Worm (Caenorhabditis elegans) whole organism, L1 larva: ENCODE data around the gene fig-1.

Source experiments
- C16A3.4 ChIP-seq: fragments of 150-350 bp; optimal IDR thresholded peaks from 2 replicates; lab custom pipeline; 2014; ENCODE audit warnings: missing biosample characterization, missing genetic modification characterization
- F16B12.6 ChIP-seq: fragments of 150-350 bp; optimal IDR thresholded peaks from 2 replicates; lab custom pipeline; 2014; ENCODE audit warnings: missing biosample characterization, missing genetic modification characterization
- Y116A8C.19 ChIP-seq: sonication (generic microtip); optimal IDR thresholded peaks from 2 replicates; lab custom pipeline; 2016; ENCODE audit warnings: missing compliant biosample characterization, missing genetic modification characterization, borderline replicate concordance
- alr-1 ChIP-seq: fragments of 200-800 bp; sonication (Bioruptor generic); optimal IDR thresholded peaks from 2 replicates; lab custom pipeline; 2018; ENCODE audit warnings: borderline replicate concordance, mild to moderate bottlenecking, missing genetic modification characterization, missing compliant biosample characterization
- aly-2 ChIP-seq: fragments of 150-350 bp; optimal IDR thresholded peaks from 2 replicates; lab custom pipeline; 2014; ENCODE audit warnings: missing biosample characterization, missing genetic modification characterization
- ama-1 ChIP-seq: fragments of 150-350 bp; optimal IDR thresholded peaks from 2 replicates; lab custom pipeline; 2014
- blmp-1 ChIP-seq: fragments of 150-350 bp; optimal IDR thresholded peaks from 2 replicates; lab custom pipeline; 2014; ENCODE audit warnings: missing biosample characterization, missing genetic modification characterization
- ceh-63 ChIP-seq: fragments of 200-800 bp; sonication (Bioruptor generic); optimal IDR thresholded peaks from 2 replicates; lab custom pipeline; 2018; ENCODE audit warnings: mild to moderate bottlenecking, missing genetic modification characterization, missing compliant biosample characterization
- ceh-82 ChIP-seq, 3 experiments: fragments of 150-350 bp in 1 of 3; sonication (generic microtip) in 2 of 3; optimal IDR thresholded peaks; 2 replicates each; lab custom pipeline; 2014 to 2017; ENCODE audit warnings: missing biosample characterization in 3 of 3, missing genetic modification characterization in 3 of 3
- ceh-88 ChIP-seq: fragments of 200-800 bp; sonication (Bioruptor generic); IDR thresholded peaks from 2 replicates; pipeline ENCODE4 v1.3.6; 2022; ENCODE audit warnings: missing genetic modification characterization, missing compliant biosample characterization
- dpl-1 ChIP-seq, 3 experiments: fragments of 150-350 bp in 2 of 3; sonication (generic microtip) in 1 of 3; optimal IDR thresholded peaks; 2 replicates each; lab custom pipeline; 2014 to 2017; ENCODE audit warnings: missing biosample characterization in 3 of 3, missing genetic modification characterization in 3 of 3, missing genetic modification reagents in 3 of 3
- efl-1 ChIP-seq, 4 experiments: fragments of 150-350 bp; optimal IDR thresholded peaks in 3 of 4; peaks in 1 of 4; 1 replicate in 1 of 4; 2 replicates in 3 of 4; lab custom pipeline; 2014; ENCODE audit warnings: missing biosample characterization in 2 of 4, missing genetic modification characterization in 2 of 4, missing genetic modification reagents in 2 of 4
- efl-3 ChIP-seq: fragments of 200-800 bp; sonication (Bioruptor generic); optimal IDR thresholded peaks from 2 replicates; lab custom pipeline; 2018; ENCODE audit warnings: mild to moderate bottlenecking, missing genetic modification characterization, missing compliant biosample characterization
- egl-27 ChIP-seq, 2 experiments: fragments of 150-350 bp in 1 of 2; sonication (generic microtip); optimal IDR thresholded peaks; 3 replicates each; lab custom pipeline; 2017 to 2018; ENCODE audit warnings: missing biosample characterization in 2 of 2, missing genetic modification characterization in 2 of 2, missing genetic modification reagents in 2 of 2
- ets-5 ChIP-seq: fragments of 200-800 bp; sonication (Bioruptor generic); IDR thresholded peaks from 2 replicates; pipeline ENCODE4 v1.3.6; 2022; ENCODE audit warnings: missing genetic modification characterization, missing compliant biosample characterization
- fkh-4 ChIP-seq: sonication (generic microtip); optimal IDR thresholded peaks from 2 replicates; lab custom pipeline; 2016; ENCODE audit warnings: missing compliant biosample characterization, missing genetic modification characterization, borderline replicate concordance
- fkh-8 ChIP-seq: sonication (generic microtip); optimal IDR thresholded peaks from 2 replicates; lab custom pipeline; 2016; ENCODE audit warnings: mild to moderate bottlenecking, missing genetic modification characterization, missing compliant biosample characterization
- fos-1 ChIP-seq: fragments of 150-350 bp; optimal IDR thresholded peaks from 2 replicates; lab custom pipeline; 2014; ENCODE audit warnings: missing biosample characterization, missing genetic modification characterization
- grh-1 ChIP-seq: fragments of 200-800 bp; sonication (Bioruptor generic); IDR thresholded peaks from 2 replicates; pipeline ENCODE4 v1.3.6; 2022; ENCODE audit warnings: missing genetic modification reagents, missing genetic modification characterization, missing compliant biosample characterization
- hlh-17 ChIP-seq: fragments of 200-800 bp; sonication (Bioruptor generic); optimal IDR thresholded peaks from 2 replicates; lab custom pipeline; 2018; ENCODE audit warnings: missing genetic modification characterization, mild to moderate bottlenecking, missing compliant biosample characterization, moderate library complexity, borderline replicate concordance
- irx-1 ChIP-seq: sonication (generic microtip); optimal IDR thresholded peaks from 2 replicates; lab custom pipeline; 2016; ENCODE audit warnings: missing genetic modification characterization, missing compliant biosample characterization
- isw-1 ChIP-seq: fragments of 200-800 bp; sonication (Bioruptor generic); IDR thresholded peaks from 2 replicates; pipeline ENCODE4 v1.3.6; 2022; ENCODE audit warnings: missing genetic modification characterization, missing compliant biosample characterization
- jun-1 ChIP-seq: fragments of 150-350 bp; optimal IDR thresholded peaks from 2 replicates; lab custom pipeline; 2014; ENCODE audit warnings: missing biosample characterization, missing genetic modification reagents, missing genetic modification characterization
- lin-13 ChIP-seq: fragments of 150-350 bp; optimal IDR thresholded peaks from 2 replicates; lab custom pipeline; 2014; ENCODE audit warnings: missing biosample characterization, missing genetic modification reagents, missing genetic modification characterization
- lin-35 ChIP-seq, 2 experiments: fragments of 150-350 bp; optimal IDR thresholded peaks; 2 replicates each; lab custom pipeline; 2014; ENCODE audit warnings: missing biosample characterization in 2 of 2, missing genetic modification characterization in 2 of 2, missing genetic modification reagents in 2 of 2
- lin-39 ChIP-seq: fragments of 150-350 bp; optimal IDR thresholded peaks from 2 replicates; lab custom pipeline; 2014; ENCODE audit warnings: missing biosample characterization, missing genetic modification reagents, missing genetic modification characterization
- mdl-1 ChIP-seq, 2 experiments: fragments of 150-350 bp; optimal IDR thresholded peaks; 2 replicates each; lab custom pipeline; 2014 to 2017; ENCODE audit warnings: missing biosample characterization in 2 of 2, missing genetic modification characterization in 2 of 2, inconsistent platforms in 1 of 2
- nhr-11 ChIP-seq: fragments of 150-350 bp; optimal IDR thresholded peaks from 2 replicates; lab custom pipeline; 2014; ENCODE audit warnings: missing biosample characterization, missing genetic modification characterization
- nhr-20 ChIP-seq: sonication (generic microtip); optimal IDR thresholded peaks from 2 replicates; lab custom pipeline; 2016; ENCODE audit warnings: mild to moderate bottlenecking, missing genetic modification characterization, missing compliant biosample characterization
- nhr-237 ChIP-seq: fragments of 150-350 bp; optimal IDR thresholded peaks from 2 replicates; lab custom pipeline; 2014; ENCODE audit warnings: missing biosample characterization, missing genetic modification characterization
- nhr-47 ChIP-seq: sonication (generic microtip); optimal IDR thresholded peaks from 2 replicates; lab custom pipeline; 2016; ENCODE audit warnings: mild to moderate bottlenecking, missing genetic modification characterization, moderate library complexity, missing compliant biosample characterization
- nhr-77 ChIP-seq: fragments of 150-350 bp; optimal IDR thresholded peaks from 2 replicates; lab custom pipeline; 2014; ENCODE audit warnings: missing biosample characterization, missing genetic modification characterization
- nhr-85 ChIP-seq: sonication (generic microtip); peaks from one replicate; lab custom pipeline; 2016; ENCODE audit warnings: missing genetic modification characterization, inconsistent platforms, missing compliant biosample characterization
- nhr-90 ChIP-seq: sonication (generic microtip); optimal IDR thresholded peaks from 2 replicates; lab custom pipeline; 2016; ENCODE audit warnings: mild to moderate bottlenecking, missing genetic modification characterization, missing compliant biosample characterization; ENCODE audit not compliant: poor library complexity
- pax-3 ChIP-seq: fragments of 200-800 bp; sonication (Bioruptor generic); optimal IDR thresholded peaks from 2 replicates; lab custom pipeline; 2018; ENCODE audit warnings: mild to moderate bottlenecking, missing genetic modification characterization, moderate library complexity, missing compliant biosample characterization
- pqm-1 ChIP-seq: sonication (generic microtip); optimal IDR thresholded peaks from 3 replicates; lab custom pipeline; 2017; ENCODE audit warnings: missing biosample characterization, missing genetic modification characterization
- rnt-1 ChIP-seq: sonication (generic microtip); optimal IDR thresholded peaks from 2 replicates; lab custom pipeline; 2016; ENCODE audit warnings: mild to moderate bottlenecking, missing genetic modification characterization, moderate library complexity, missing compliant biosample characterization
- skn-1 ChIP-seq: fragments of 150-350 bp; optimal IDR thresholded peaks from 2 replicates; lab custom pipeline; 2014; ENCODE audit warnings: missing biosample characterization, missing genetic modification characterization
- sox-4 ChIP-seq: sonication (generic microtip); optimal IDR thresholded peaks from 2 replicates; lab custom pipeline; 2016; ENCODE audit warnings: missing genetic modification characterization, missing compliant biosample characterization
- sptf-1 ChIP-seq: fragments of 150-350 bp; optimal IDR thresholded peaks from 2 replicates; lab custom pipeline; 2014; ENCODE audit warnings: missing biosample characterization, missing genetic modification characterization
- sup-37 ChIP-seq: fragments of 200-800 bp; sonication (Bioruptor generic); optimal IDR thresholded peaks from 2 replicates; lab custom pipeline; 2018; ENCODE audit warnings: mild to moderate bottlenecking, missing genetic modification characterization, missing compliant biosample characterization
- swsn-7 ChIP-seq: sonication (generic microtip); optimal IDR thresholded peaks from 2 replicates; lab custom pipeline; 2016; ENCODE audit warnings: missing genetic modification characterization, missing compliant biosample characterization
- tbx-2 ChIP-seq: sonication (generic microtip); optimal IDR thresholded peaks from 2 replicates; lab custom pipeline; 2016; ENCODE audit warnings: missing genetic modification characterization, missing compliant biosample characterization
- unc-130 ChIP-seq: fragments of 150-350 bp; optimal IDR thresholded peaks from 2 replicates; lab custom pipeline; 2017; ENCODE audit warnings: missing biosample characterization, missing genetic modification characterization, inconsistent platforms
- unc-62 ChIP-seq: fragments of 150-350 bp; optimal IDR thresholded peaks from 2 replicates; lab custom pipeline; 2014; ENCODE audit warnings: missing biosample characterization, missing genetic modification reagents, missing genetic modification characterization
- unc-86 ChIP-seq: sonication (generic microtip); optimal IDR thresholded peaks from 2 replicates; lab custom pipeline; 2016; ENCODE audit warnings: missing genetic modification characterization, missing compliant biosample characterization
- unc-98 ChIP-seq: fragments of 200-800 bp; sonication (Bioruptor generic); IDR thresholded peaks from 2 replicates; pipeline ENCODE4 v1.3.6; 2022; ENCODE audit warnings: missing genetic modification characterization, missing compliant biosample characterization
- vab-15 ChIP-seq: sonication (generic microtip); optimal IDR thresholded peaks from 2 replicates; lab custom pipeline; 2017; ENCODE audit warnings: missing genotype, mild to moderate bottlenecking, missing genetic modification characterization, missing compliant biosample characterization
- xbp-1 ChIP-seq: sonication (generic microtip); optimal IDR thresholded peaks from 2 replicates; lab custom pipeline; 2016; ENCODE audit warnings: missing genetic modification characterization, missing compliant biosample characterization
- ztf-4 ChIP-seq: fragments of 150-350 bp; optimal IDR thresholded peaks from 2 replicates; lab custom pipeline; 2014; ENCODE audit warnings: missing biosample characterization, missing genetic modification characterization

fig-1 gene

DNA sequence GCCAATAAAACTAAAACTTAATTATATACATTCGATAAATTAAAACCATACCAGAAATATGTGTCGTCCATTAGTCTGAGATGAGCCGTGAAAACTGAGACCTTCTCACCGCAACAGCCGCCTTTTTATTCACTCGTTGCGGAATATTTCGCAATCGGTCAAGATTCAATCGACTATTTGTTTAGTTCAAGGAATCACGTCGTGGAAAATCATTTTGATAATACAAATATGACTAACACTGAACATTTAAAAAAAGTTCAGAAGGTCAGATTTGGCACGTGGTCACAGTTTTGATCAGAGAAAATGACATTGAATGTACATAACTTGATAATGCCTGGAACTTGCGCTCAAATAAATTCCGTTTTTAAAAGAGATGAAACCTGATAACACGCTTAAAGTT is 42.3 kb downstream of the fig-1 start, which contains the start of gene F17C11.11 (continued):
- TF ChIP-seq rnt-1 (tag; lab: Kevin White, UChicago): peak; percentile 52
- TF ChIP-seq skn-1 (tag; lab: Kevin White, UChicago): peak; percentile 72
- TF ChIP-seq ceh-63 (GFP tag; lab: Kevin White, UChicago): no peak
- TF ChIP-seq nhr-20 (tag; lab: Kevin White, UChicago): peak; percentile 10
- no peak for TF ChIP-seq C16A3.4 (tag; lab: Kevin White, UChicago)
- TF ChIP-seq unc-98 (GFP tag; lab: Robert Waterston, UW): no peak
- TF ChIP-seq mdl-1 (tag; optimal IDR thresholded peaks at IDR 0.05; lab: Kevin White, UChicago): peak in 1 of 2 experiments; percentile 32
- no peak for TF ChIP-seq jun-1 (tag; lab: Kevin White, UChicago)
- no peak for TF ChIP-seq fos-1 (tag; lab: Kevin White, UChicago)
- no peak for TF ChIP-seq nhr-90
- TF ChIP-seq dpl-1 (GFP tag; optimal IDR thresholded peaks at IDR 0.05; lab: Kevin White, UChicago): peak in 1 of 3 experiments; percentile 12
- no peak for TF ChIP-seq unc-130 (tag; lab: Kevin White, UChicago)

DNA sequence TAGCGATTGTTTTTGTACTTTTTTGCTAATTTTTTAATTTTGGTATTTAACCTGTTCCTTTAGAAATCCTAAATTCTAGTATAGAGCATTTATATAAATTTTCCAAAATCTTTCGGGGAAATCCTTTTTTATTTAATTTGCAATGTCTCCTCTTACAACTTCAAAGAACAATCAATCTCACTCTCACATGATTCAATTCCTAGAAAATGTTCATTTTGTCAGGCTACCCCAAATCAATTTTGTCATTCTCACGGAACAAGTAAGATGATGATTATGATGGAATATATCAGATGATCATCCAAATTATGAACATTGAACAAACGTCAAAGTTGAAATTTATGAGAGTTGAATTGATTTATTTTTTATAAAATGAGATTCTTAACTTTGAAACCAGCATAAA is 43.7 kb downstream of the fig-1 start:
- TF ChIP-seq lin-35 (GFP tag; optimal IDR thresholded peaks at IDR 0.05; lab: Kevin White, UChicago): peak in 1 of 2 experiments; percentile 27
- TF ChIP-seq hlh-17: no peak
- TF ChIP-seq tbx-2: no peak
- no peak for TF ChIP-seq alr-1
- peak; percentile 64 for TF ChIP-seq skn-1 (tag; lab: Kevin White, UChicago)
- TF ChIP-seq nhr-11 (tag; lab: Kevin White, UChicago): peak; percentile 63
- TF ChIP-seq unc-86 (tag; lab: Kevin White, UChicago): no peak
- no peak for TF ChIP-seq sup-37 (GFP tag; lab: Kevin White, UChicago)
- no peak for TF ChIP-seq pqm-1 (tag; lab: Kevin White, UChicago)
- no peak for TF ChIP-seq nhr-237 (tag; lab: Kevin White, UChicago)
- no peak for TF ChIP-seq nhr-77 (tag; lab: Kevin White, UChicago)
- TF ChIP-seq lin-13: no peak
- no peak for TF ChIP-seq mdl-1 (tag; optimal IDR thresholded peaks at IDR 0.05; lab: Kevin White, UChicago)
- TF ChIP-seq unc-62 (GFP tag; lab: Kevin White, UChicago): no peak
- TF ChIP-seq ets-5 (GFP tag; lab: Robert Waterston, UW): no peak
- peak; percentile 70 for TF ChIP-seq nhr-20 (tag; lab: Kevin White, UChicago)
- TF ChIP-seq Y116A8C.19 (tag; lab: Kevin White, UChicago): no peak
- no peak for TF ChIP-seq nhr-85
- TF ChIP-seq efl-1 (optimal IDR thresholded peaks at IDR 0.05; lab: Kevin White, UChicago): no peak
- TF ChIP-seq efl-1 (GFP tag; optimal IDR thresholded peaks at IDR 0.05 in 1 of 2; lab: Kevin White, UChicago): peak in 1 of 2 experiments; percentile 62
- TF ChIP-seq ztf-4 (tag; lab: Kevin White, UChicago): peak; percentile 45
- peak; percentile 79 for TF ChIP-seq fkh-8 (tag; lab: Kevin White, UChicago)
- TF ChIP-seq rnt-1 (tag; lab: Kevin White, UChicago): no peak
- TF ChIP-seq pax-3: no peak
- no peak for TF ChIP-seq aly-2 (tag; lab: Kevin White, UChicago)
- no peak for TF ChIP-seq isw-1 (GFP tag; lab: Robert Waterston, UW)
- no peak for TF ChIP-seq xbp-1
- TF ChIP-seq egl-27 (tag; optimal IDR thresholded peaks at IDR 0.05; lab: Kevin White, UChicago): no peak
- TF ChIP-seq irx-1: peak; percentile 17
- no peak for TF ChIP-seq fos-1 (tag; lab: Kevin White, UChicago)
- no peak for TF ChIP-seq grh-1
- no peak for TF ChIP-seq sptf-1 (tag; lab: Kevin White, UChicago)
- no peak for TF ChIP-seq ama-1 (lab: Kevin White, UChicago)
- TF ChIP-seq lin-39 (tag; lab: Kevin White, UChicago): no peak
- TF ChIP-seq nhr-47: peak; percentile 73
- TF ChIP-seq ceh-82 (tag; optimal IDR thresholded peaks at IDR 0.05; lab: Kevin White, UChicago): no peak
- TF ChIP-seq blmp-1 (tag; lab: Kevin White, UChicago): no peak
- no peak for TF ChIP-seq efl-3
- no peak for TF ChIP-seq vab-15 (tag; lab: Kevin White, UChicago)
- no peak for TF ChIP-seq fkh-4 (tag; lab: Kevin White, UChicago)
- TF ChIP-seq ceh-63 (GFP tag; lab: Kevin White, UChicago): no peak
- peak; percentile 30 for TF ChIP-seq swsn-7
- TF ChIP-seq F16B12.6 (tag; lab: Kevin White, UChicago): no peak
- no peak for TF ChIP-seq ceh-88 (GFP tag; lab: Robert Waterston, UW)
- TF ChIP-seq sox-4 (tag; lab: Kevin White, UChicago): no peak
